Worm (Caenorhabditis elegans): ENCODE measurements around the gene cest-8.

cest-8 gene

ce11 chrX:12184393-12184792, 35.1 kb upstream of the cest-8 start:
- TF ChIP-seq sptf-1 (tag; optimal IDR thresholded peaks at IDR 0.05) (no peak), nhr-12 (tag; optimal IDR thresholded peaks at IDR 0.05) (no peak), ceh-90 (tag; optimal IDR thresholded peaks at IDR 0.05) (no peak), irx-1 (tag; optimal IDR thresholded peaks at IDR 0.05) (no peak), lin-14 (GFP tag; optimal IDR thresholded peaks at IDR 0.05) (peak; percentile 74), lin-13 (GFP tag; optimal IDR thresholded peaks at IDR 0.05) (no peak), tbx-2 (tag; optimal IDR thresholded peaks at IDR 0.05) (peak; percentile 28), nhr-85 (tag) (no peak), lin-35 (GFP tag; optimal IDR thresholded peaks at IDR 0.05) (no peak), sox-4 (tag; optimal IDR thresholded peaks at IDR 0.05) (no peak), nhr-11 (tag; optimal IDR thresholded peaks at IDR 0.05) (no peak), fkh-8 (tag; optimal IDR thresholded peaks at IDR 0.05) (no peak), nhr-47 (tag; optimal IDR thresholded peaks at IDR 0.05) (peak; percentile 2), fos-1 (tag; optimal IDR thresholded peaks at IDR 0.05) (no peak), swsn-7 (tag; optimal IDR thresholded peaks at IDR 0.05) (peak; percentile 23), mab-9 (GFP tag; IDR thresholded peaks at IDR 0.05) (no peak), blmp-1 (tag; optimal IDR thresholded peaks at IDR 0.05) (peak; percentile 70), lir-3 (tag; optimal IDR thresholded peaks at IDR 0.05; ENCODE audit: poor library complexity) (peak; percentile 3), snu-23 (GFP tag; optimal IDR thresholded peaks at IDR 0.05) (no peak), elt-3 (tag; optimal IDR thresholded peaks at IDR 0.05) (no peak), lsy-2 (tag; optimal IDR thresholded peaks at IDR 0.05) (peak in 1 of 2 experiments; percentile 33), dsc-1 (tag; optimal IDR thresholded peaks at IDR 0.05) (peak; percentile 1), nhr-71 (tag; optimal IDR thresholded peaks at IDR 0.05) (peak; percentile 23), nhr-20 (tag; optimal IDR thresholded peaks at IDR 0.05) (no peak), ces-1 (GFP tag; optimal IDR thresholded peaks at IDR 0.05) (peak; percentile 7), mep-1 (tag; optimal IDR thresholded peaks at IDR 0.05) (peak; percentile 45), jun-1 (tag; optimal IDR thresholded peaks at IDR 0.05) (no peak), nhr-19 (GFP tag; conservative IDR thresholded peaks at IDR 0.05) (no peak), nhr-28 (tag; optimal IDR thresholded peaks at IDR 0.05) (no peak)

DNA sequence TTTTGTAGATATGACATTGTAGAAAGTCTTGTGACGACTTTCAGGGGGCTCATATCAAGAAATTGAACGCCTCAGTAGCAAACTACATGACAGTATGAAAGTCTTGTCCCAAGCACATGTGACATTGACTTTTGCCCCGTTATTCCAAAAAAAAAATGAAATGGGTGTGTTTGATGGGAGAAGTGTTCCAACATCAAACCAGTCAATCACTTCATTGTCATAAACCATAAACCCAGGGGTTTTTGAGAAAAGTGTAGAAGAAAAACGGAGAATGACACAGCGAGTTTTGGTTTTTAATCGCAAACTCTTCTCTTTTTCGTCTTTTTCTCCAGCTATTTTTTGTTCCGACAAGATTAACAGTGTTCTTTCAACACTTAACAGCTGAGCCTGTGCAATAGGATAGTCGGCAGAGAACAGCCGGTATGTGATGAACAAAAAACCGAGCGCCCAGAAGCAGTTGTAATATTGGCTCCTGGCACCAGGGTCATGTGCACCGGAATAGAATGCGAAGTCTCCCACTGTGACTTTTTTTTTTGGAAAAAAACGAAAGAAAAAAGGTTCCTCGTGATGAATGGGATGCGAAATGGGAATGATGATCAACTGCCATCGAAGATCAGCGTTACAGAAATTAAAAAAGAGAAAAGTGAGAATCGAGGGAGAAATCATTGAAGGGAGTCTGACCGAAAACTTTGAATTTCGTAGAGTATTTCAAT, 33.5 kb upstream of the cest-8 start:
- TF ChIP-seq blmp-1 (tag; optimal IDR thresholded peaks at IDR 0.05) (peak; percentile 28), nhr-71 (tag; optimal IDR thresholded peaks at IDR 0.05) (no peak), efl-1 (optimal IDR thresholded peaks at IDR 0.05) (no peak), efl-1 (GFP tag; optimal IDR thresholded peaks at IDR 0.05 in 1 of 2) (peak in 1 of 2 experiments; percentile 91), unc-86 (tag; optimal IDR thresholded peaks at IDR 0.05) (no peak), lin-14 (GFP tag; optimal IDR thresholded peaks at IDR 0.05) (peak; percentile 15), zip-4 (GFP tag; optimal IDR thresholded peaks at IDR 0.05) (no peak), elt-2 (tag; optimal IDR thresholded peaks at IDR 0.05) (no peak), nhr-20 (tag; optimal IDR thresholded peaks at IDR 0.05) (peak; percentile 8), nhr-77 (tag; optimal IDR thresholded peaks at IDR 0.05) (no peak), mep-1 (tag; optimal IDR thresholded peaks at IDR 0.05) (peak; percentile 12), ceh-63 (GFP tag; optimal IDR thresholded peaks at IDR 0.05) (no peak), tlp-1 (tag; optimal IDR thresholded peaks at IDR 0.05) (no peak)

- TF ChIP-seq elt-2 (tag; optimal IDR thresholded peaks at IDR 0.05) (no peak), nhr-12 (tag; optimal IDR thresholded peaks at IDR 0.05) (no peak), sup-37 (GFP tag; optimal IDR thresholded peaks at IDR 0.05) (no peak), ceh-8 (GFP tag; optimal IDR thresholded peaks at IDR 0.05) (no peak), vab-15 (tag; optimal IDR thresholded peaks at IDR 0.05) (no peak), unc-130 (tag; optimal IDR thresholded peaks at IDR 0.05) (no peak), fkh-8 (tag; optimal IDR thresholded peaks at IDR 0.05) (no peak), pag-3 (tag; optimal IDR thresholded peaks at IDR 0.05; ENCODE audit: borderline replicate concordance, insufficient read depth) (no peak), efl-3 (GFP tag; optimal IDR thresholded peaks at IDR 0.05) (no peak), egl-13 (tag; optimal IDR thresholded peaks at IDR 0.05) (no peak), efl-1 (optimal IDR thresholded peaks at IDR 0.05) (no peak), efl-1 (GFP tag; optimal IDR thresholded peaks at IDR 0.05 in 1 of 2) (no peak), nhr-84 (tag; optimal IDR thresholded peaks at IDR 0.05) (no peak), swsn-7 (tag; optimal IDR thresholded peaks at IDR 0.05) (no peak), ceh-63 (GFP tag; optimal IDR thresholded peaks at IDR 0.05) (no peak), lsy-2 (tag; optimal IDR thresholded peaks at IDR 0.05) (no peak), lir-3 (tag; optimal IDR thresholded peaks at IDR 0.05; ENCODE audit: poor library complexity) (no peak), zip-4 (GFP tag; optimal IDR thresholded peaks at IDR 0.05) (no peak), nhr-77 (tag; optimal IDR thresholded peaks at IDR 0.05) (no peak), pax-3 (tag; optimal IDR thresholded peaks at IDR 0.05) (no peak)
Measured at ce11 chrX:12186592-12186991, 32.9 kb upstream of the cest-8 start.
